Worm (Caenorhabditis elegans): Measurements from ENCODE around the gene F36F12.7.

DNA sequence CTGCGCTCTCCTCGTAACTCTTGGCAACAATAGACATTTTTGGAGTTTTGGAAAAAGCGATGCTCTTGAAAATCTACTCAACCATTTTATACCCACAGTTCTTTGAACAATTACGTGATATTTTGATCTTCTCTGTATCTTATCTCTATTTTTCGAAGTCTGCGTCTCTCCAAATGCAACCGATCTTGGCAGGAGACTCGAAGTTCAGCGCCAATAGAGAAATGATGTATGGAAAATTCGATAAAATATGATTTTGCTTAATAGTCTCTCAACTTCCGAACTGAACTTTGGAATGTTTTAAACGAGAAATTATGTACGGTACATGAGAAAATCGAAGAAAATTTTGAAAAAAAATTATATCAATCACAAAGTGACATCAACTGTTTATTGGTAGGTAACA, 49.0 kb upstream of the F36F12.7 start, which contains the start of gene comt-4:
- no peak for TF ChIP-seq lin-11 (tag; optimal IDR thresholded peaks at IDR 0.05)
- TF ChIP-seq nhr-25 (tag; optimal IDR thresholded peaks at IDR 0.05): no peak
- TF ChIP-seq lin-13 (GFP tag; optimal IDR thresholded peaks at IDR 0.05): no peak
- no peak for TF ChIP-seq elt-3 (tag; optimal IDR thresholded peaks at IDR 0.05)
- TF ChIP-seq ZK546.5 (tag; optimal IDR thresholded peaks at IDR 0.05): no peak
- no peak for TF ChIP-seq lsy-2 (tag; optimal IDR thresholded peaks at IDR 0.05)
- no peak for TF ChIP-seq snpc-4 (tag; optimal IDR thresholded peaks at IDR 0.05)
- no peak for TF ChIP-seq F13H6.1 (tag; optimal IDR thresholded peaks at IDR 0.05)
- no peak for TF ChIP-seq nhr-12 (tag; optimal IDR thresholded peaks at IDR 0.05)
- TF ChIP-seq ztf-11 (tag; optimal IDR thresholded peaks at IDR 0.05): no peak
- TF ChIP-seq nhr-6 (tag; optimal IDR thresholded peaks at IDR 0.05): no peak

Measured in whole organism, L2 larva.